Worm (Caenorhabditis elegans): ENCODE data around the gene F47B8.5.

The F47B8.5 gene

DNA sequence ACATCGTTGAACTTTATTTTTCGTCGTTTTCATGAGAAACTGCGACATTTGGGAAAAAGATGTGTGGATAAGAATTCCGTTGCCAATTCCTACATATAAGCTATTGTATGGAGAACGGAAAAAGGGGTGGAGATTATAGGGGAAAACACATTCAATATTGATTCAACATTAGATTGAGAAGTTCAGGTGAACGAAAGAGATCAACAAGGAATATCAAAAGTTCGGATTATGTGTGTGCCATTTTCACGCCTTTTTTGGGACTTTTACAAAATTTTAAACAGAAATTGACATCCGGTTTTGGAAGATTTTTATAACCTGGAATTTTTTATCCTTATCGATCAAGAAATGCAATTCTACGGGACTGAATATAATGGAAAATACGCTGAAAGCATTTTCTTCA lies at the start of gene F47B8.5:
Gene F47B8.5, minus strand, starts transcription at position 101 of the 400 bp plus-strand sequence.
- no peak for TF ChIP-seq nhr-2 (tag; optimal IDR thresholded peaks at IDR 0.05)
- TF ChIP-seq ham-2 (GFP tag; optimal IDR thresholded peaks at IDR 0.05), result no peak
- no peak for TF ChIP-seq drap-1 (GFP tag; optimal IDR thresholded peaks at IDR 0.05)
- TF ChIP-seq nhr-12 (tag; optimal IDR thresholded peaks at IDR 0.05), result no peak
- no peak for TF ChIP-seq nhr-237 (tag; optimal IDR thresholded peaks at IDR 0.05)
- TF ChIP-seq ceh-43 (GFP tag; optimal IDR thresholded peaks at IDR 0.05), result no peak
- TF ChIP-seq flh-1 (GFP tag; optimal IDR thresholded peaks at IDR 0.05), result no peak

- no peak for TF ChIP-seq unc-120 (tag; optimal IDR thresholded peaks at IDR 0.05; ENCODE audit: poor library complexity, severe bottlenecking)
- TF ChIP-seq ceh-83 (GFP tag; optimal IDR thresholded peaks at IDR 0.05), result no peak
- TF ChIP-seq hlh-1 (tag; optimal IDR thresholded peaks at IDR 0.05), result no peak
Measured at ce11 chrV:14372774-14373173, 45.1 kb upstream of the F47B8.5 start, which contains the start of gene unc-39. unc-39 (plus strand) TSS chrV:14373074.

DNA sequence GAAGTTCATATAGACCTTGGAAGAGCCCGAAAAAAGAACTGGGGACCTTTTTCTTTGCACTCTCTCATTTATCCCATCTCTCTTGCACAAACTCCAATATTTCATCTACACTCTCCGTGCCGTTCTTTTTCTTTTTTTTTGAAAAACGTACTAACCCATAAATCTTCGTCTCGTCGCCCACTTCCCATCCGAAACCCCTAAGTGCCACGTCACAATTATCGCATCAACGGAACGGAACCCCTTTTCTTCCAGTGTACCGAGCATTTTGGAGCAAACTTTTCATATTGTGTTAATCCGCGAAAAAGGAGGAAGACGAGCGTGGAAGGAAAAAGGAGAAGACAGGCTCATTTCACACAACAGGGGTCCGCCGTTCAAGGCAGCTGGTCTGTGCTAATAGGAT lies 41.7 kb upstream of the F47B8.5 start:
- no peak for TF ChIP-seq nhr-12 (tag; optimal IDR thresholded peaks at IDR 0.05)
- no peak for TF ChIP-seq flh-1 (GFP tag; optimal IDR thresholded peaks at IDR 0.05)
- TF ChIP-seq sptf-1 (tag; optimal IDR thresholded peaks at IDR 0.05), result no peak
- TF ChIP-seq nhr-76 (tag; optimal IDR thresholded peaks at IDR 0.05), result no peak
- no peak for TF ChIP-seq ceh-43 (GFP tag; optimal IDR thresholded peaks at IDR 0.05)
- TF ChIP-seq mab-5 (tag; optimal IDR thresholded peaks at IDR 0.05), result no peak
- TF ChIP-seq ceh-39 (tag; optimal IDR thresholded peaks at IDR 0.05), result no peak
- TF ChIP-seq cnd-1 (tag; optimal IDR thresholded peaks at IDR 0.05), result no peak
- no peak for TF ChIP-seq elt-1 (tag; optimal IDR thresholded peaks at IDR 0.05; ENCODE audit: borderline replicate concordance, insufficient read depth)
- TF ChIP-seq sem-2 (GFP tag; optimal IDR thresholded peaks at IDR 0.05), result no peak
- no peak for TF ChIP-seq mep-1 (tag; optimal IDR thresholded peaks at IDR 0.05)
- TF ChIP-seq lin-32 (GFP tag; optimal IDR thresholded peaks at IDR 0.05), result no peak

ce11 chrV:14368272-14369052 lies 40.8 kb upstream of the F47B8.5 start:
- peak; percentile 21 for TF ChIP-seq drap-1 (GFP tag; optimal IDR thresholded peaks at IDR 0.05)
- TF ChIP-seq lin-32 (GFP tag; optimal IDR thresholded peaks at IDR 0.05), result peak; percentile 33
- TF ChIP-seq pha-4 (tag; optimal IDR thresholded peaks at IDR 0.05), result no peak
- TF ChIP-seq cnd-1 (tag; optimal IDR thresholded peaks at IDR 0.05), result no peak
- TF ChIP-seq zip-8 (tag; optimal IDR thresholded peaks at IDR 0.05), result no peak
- peak; percentile 11 for TF ChIP-seq sptf-1 (tag; optimal IDR thresholded peaks at IDR 0.05)

DNA sequence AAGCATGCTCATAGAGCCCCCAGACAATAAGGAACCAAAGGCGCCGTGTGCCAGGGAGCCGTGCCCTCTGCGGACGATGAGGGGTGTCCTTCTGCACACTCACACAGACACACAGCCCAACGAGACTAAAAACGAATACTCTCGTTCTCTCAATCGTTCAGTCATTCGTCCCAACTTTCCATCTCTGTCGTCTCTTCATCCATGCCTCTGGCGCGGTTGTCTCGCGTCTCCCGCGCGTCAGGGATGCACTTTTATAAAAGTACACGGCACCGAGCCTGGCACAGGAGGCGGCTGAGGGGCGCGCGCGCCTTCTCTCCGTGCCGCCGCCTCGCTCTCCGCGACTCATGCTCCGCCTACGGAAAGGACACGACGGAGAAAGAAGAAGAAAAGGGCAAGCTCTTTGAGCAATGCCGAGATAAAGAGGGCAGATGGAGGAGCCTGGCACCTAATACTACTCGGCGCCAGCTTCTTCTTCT lies 38.8 kb upstream of the F47B8.5 start:
- TF ChIP-seq ztf-11 (tag; optimal IDR thresholded peaks at IDR 0.05), result no peak
- TF ChIP-seq blmp-1 (tag; optimal IDR thresholded peaks at IDR 0.05), result no peak
- no peak for TF ChIP-seq nhr-76 (tag; optimal IDR thresholded peaks at IDR 0.05)
- no peak for TF ChIP-seq mab-5 (tag; optimal IDR thresholded peaks at IDR 0.05)
- no peak for TF ChIP-seq sem-2 (GFP tag; optimal IDR thresholded peaks at IDR 0.05)
- TF ChIP-seq mep-1 (tag; optimal IDR thresholded peaks at IDR 0.05), result no peak
- TF ChIP-seq cnd-1 (tag; optimal IDR thresholded peaks at IDR 0.05), result no peak
- no peak for TF ChIP-seq ceh-83 (GFP tag; optimal IDR thresholded peaks at IDR 0.05)
- no peak for TF ChIP-seq unc-120 (tag; optimal IDR thresholded peaks at IDR 0.05; ENCODE audit: poor library complexity, severe bottlenecking)
- no peak for TF ChIP-seq nhr-237 (tag; optimal IDR thresholded peaks at IDR 0.05)
- no peak for TF ChIP-seq mls-2 (tag; optimal IDR thresholded peaks at IDR 0.05)
- no peak for TF ChIP-seq lin-32 (GFP tag; optimal IDR thresholded peaks at IDR 0.05)
- no peak for TF ChIP-seq ceh-43 (GFP tag; optimal IDR thresholded peaks at IDR 0.05)
- no peak for TF ChIP-seq elt-3 (tag; optimal IDR thresholded peaks at IDR 0.05)
- TF ChIP-seq ham-2 (GFP tag; optimal IDR thresholded peaks at IDR 0.05), result no peak

- TF ChIP-seq lsy-2 (tag; optimal IDR thresholded peaks at IDR 0.05) (peak; percentile 60), ceh-83 (GFP tag; optimal IDR thresholded peaks at IDR 0.05) (no peak)
Measured at ce11 chrV:14364586-14365248, 37.0 kb upstream of the F47B8.5 start.
